Worm (Caenorhabditis elegans) whole organism, L2 larva: Measurements from ENCODE around the gene R102.11.

ENCODE experiments used
- C34F6.9 ChIP-seq: fragments of 150-350 bp; optimal IDR thresholded peaks from 2 replicates; lab custom pipeline; 2014; ENCODE audit warnings: missing biosample characterization, missing genetic modification characterization
- F13H6.1 ChIP-seq: sonication (generic microtip); optimal IDR thresholded peaks from 2 replicates; lab custom pipeline; 2016; ENCODE audit warnings: missing genetic modification characterization, missing compliant biosample characterization
- R02D3.7 ChIP-seq: fragments of 150-350 bp; optimal IDR thresholded peaks from 2 replicates; lab custom pipeline; 2014; ENCODE audit warnings: missing biosample characterization, missing genetic modification characterization
- ZK546.5 ChIP-seq: sonication (generic microtip); optimal IDR thresholded peaks from 2 replicates; lab custom pipeline; 2017; ENCODE audit warnings: missing biosample characterization, missing genetic modification characterization
- alr-1 ChIP-seq: fragments of 150-350 bp; optimal IDR thresholded peaks from 2 replicates; lab custom pipeline; 2014; ENCODE audit warnings: missing biosample characterization, missing genetic modification characterization
- aly-2 ChIP-seq: fragments of 150-350 bp; optimal IDR thresholded peaks from 2 replicates; lab custom pipeline; 2014; ENCODE audit warnings: missing biosample characterization, missing genetic modification characterization
- ama-1 ChIP-seq: fragments of 150-350 bp; optimal IDR thresholded peaks from 2 replicates; lab custom pipeline; 2018; ENCODE audit warnings: inconsistent platforms
- blmp-1 ChIP-seq: sonication (generic microtip); optimal IDR thresholded peaks from 2 replicates; lab custom pipeline; 2017; ENCODE audit warnings: missing genetic modification characterization, mild to moderate bottlenecking, missing compliant biosample characterization, antibody characterized with exemption, moderate library complexity; ENCODE audit not compliant: insufficient read depth
- ceh-16 ChIP-seq: fragments of 150-350 bp; optimal IDR thresholded peaks from 2 replicates; lab custom pipeline; 2014; ENCODE audit warnings: missing biosample characterization, missing genetic modification characterization
- ceh-82 ChIP-seq: fragments of 150-350 bp; optimal IDR thresholded peaks from 2 replicates; lab custom pipeline; 2014; ENCODE audit warnings: missing biosample characterization, missing genetic modification characterization
- crh-2 ChIP-seq: sonication (generic microtip); optimal IDR thresholded peaks from 2 replicates; lab custom pipeline; 2017; ENCODE audit warnings: missing biosample characterization, missing genetic modification characterization
- dmd-4 ChIP-seq: sonication (generic microtip); optimal IDR thresholded peaks from 2 replicates; lab custom pipeline; 2017; ENCODE audit warnings: missing biosample characterization, missing genetic modification characterization
- egl-27 ChIP-seq: sonication (generic microtip); optimal IDR thresholded peaks from 3 replicates; lab custom pipeline; 2017; ENCODE audit warnings: missing biosample characterization, missing genetic modification reagents, missing genetic modification characterization
- fos-1 ChIP-seq: fragments of 150-350 bp; optimal IDR thresholded peaks from 2 replicates; lab custom pipeline; 2014; ENCODE audit warnings: missing biosample characterization, missing genetic modification characterization
- gmeb-1 ChIP-seq: fragments of 150-350 bp; optimal IDR thresholded peaks from 2 replicates; lab custom pipeline; 2014; ENCODE audit warnings: missing biosample characterization, missing genetic modification characterization
- lin-13 ChIP-seq: fragments of 150-350 bp; optimal IDR thresholded peaks from 2 replicates; lab custom pipeline; 2014; ENCODE audit warnings: missing biosample characterization, missing genetic modification reagents, missing genetic modification characterization
- lin-39 ChIP-seq: fragments of 150-350 bp; optimal IDR thresholded peaks from 2 replicates; lab custom pipeline; 2014; ENCODE audit warnings: missing biosample characterization, missing genetic modification reagents, missing genetic modification characterization
- lsy-2 ChIP-seq, 2 experiments: fragments of 150-350 bp in 1 of 2; sonication (generic microtip) in 1 of 2; optimal IDR thresholded peaks; 2 replicates each; lab custom pipeline; 2014 to 2017; ENCODE audit warnings: missing biosample characterization in 2 of 2, missing genetic modification characterization in 2 of 2
- mab-5 ChIP-seq: fragments of 150-350 bp; optimal IDR thresholded peaks from 2 replicates; lab custom pipeline; 2014; ENCODE audit warnings: missing biosample characterization, missing genetic modification characterization
- mbf-1 ChIP-seq: sonication (generic microtip); optimal IDR thresholded peaks from 2 replicates; lab custom pipeline; 2017; ENCODE audit warnings: missing biosample characterization, missing genetic modification characterization
- nhr-10 ChIP-seq: sonication (generic microtip); optimal IDR thresholded peaks from 2 replicates; lab custom pipeline; 2017; ENCODE audit warnings: missing biosample characterization, missing genetic modification characterization
- nhr-11 ChIP-seq: fragments of 150-350 bp; optimal IDR thresholded peaks from 2 replicates; lab custom pipeline; 2014; ENCODE audit warnings: missing biosample characterization, missing genetic modification characterization
- nhr-12 ChIP-seq: fragments of 150-350 bp; optimal IDR thresholded peaks from 2 replicates; lab custom pipeline; 2014; ENCODE audit warnings: missing biosample characterization, missing genetic modification characterization
- nhr-129 ChIP-seq: fragments of 150-350 bp; optimal IDR thresholded peaks from 2 replicates; lab custom pipeline; 2014; ENCODE audit warnings: missing biosample characterization, missing genetic modification characterization
- nhr-21 ChIP-seq: fragments of 150-350 bp; optimal IDR thresholded peaks from 2 replicates; lab custom pipeline; 2014; ENCODE audit warnings: missing biosample characterization, missing genetic modification characterization
- nhr-237 ChIP-seq: fragments of 150-350 bp; optimal IDR thresholded peaks from 2 replicates; lab custom pipeline; 2014; ENCODE audit warnings: missing biosample characterization, missing genetic modification characterization
- nhr-6 ChIP-seq: fragments of 150-350 bp; optimal IDR thresholded peaks from 2 replicates; lab custom pipeline; 2014; ENCODE audit warnings: missing biosample characterization, missing genetic modification characterization
- nhr-77 ChIP-seq: fragments of 150-350 bp; optimal IDR thresholded peaks from 2 replicates; lab custom pipeline; 2014; ENCODE audit warnings: missing biosample characterization, missing genetic modification characterization
- peb-1 ChIP-seq: fragments of 150-350 bp; optimal IDR thresholded peaks from 2 replicates; lab custom pipeline; 2014; ENCODE audit warnings: missing biosample characterization, missing genetic modification characterization
- skn-1 ChIP-seq: sonication (generic microtip); optimal IDR thresholded peaks from 2 replicates; lab custom pipeline; 2017; ENCODE audit warnings: missing biosample characterization, missing genetic modification characterization
- sma-3 ChIP-seq: sonication (generic microtip); optimal IDR thresholded peaks from 2 replicates; lab custom pipeline; 2016; ENCODE audit warnings: missing genetic modification reagents, missing genetic modification characterization, missing compliant biosample characterization
- sma-9 ChIP-seq, 2 experiments: fragments of 150-350 bp in 1 of 2; sonication (generic microtip) in 1 of 2; optimal IDR thresholded peaks; 2 replicates each; lab custom pipeline; 2014 to 2016; ENCODE audit warnings: missing genetic modification characterization in 2 of 2, mild to moderate bottlenecking in 1 of 2, missing biosample characterization in 1 of 2, missing compliant biosample characterization in 1 of 2, missing genetic modification reagents in 1 of 2, moderate library complexity in 1 of 2
- snpc-4 ChIP-seq: fragments of 150-350 bp; optimal IDR thresholded peaks from 2 replicates; lab custom pipeline; 2014; ENCODE audit warnings: missing biosample characterization, missing genetic modification characterization
- unc-39 ChIP-seq: fragments of 150-350 bp; optimal IDR thresholded peaks from 2 replicates; lab custom pipeline; 2014; ENCODE audit warnings: missing biosample characterization, missing genetic modification characterization
- unc-62 ChIP-seq: fragments of 150-350 bp; optimal IDR thresholded peaks from 2 replicates; lab custom pipeline; 2014; ENCODE audit warnings: missing biosample characterization, missing genetic modification reagents, missing genetic modification characterization
- zag-1 ChIP-seq: fragments of 150-350 bp; optimal IDR thresholded peaks from 2 replicates; lab custom pipeline; 2014; ENCODE audit warnings: missing biosample characterization, missing genetic modification characterization
- ztf-1 ChIP-seq: fragments of 200-800 bp; sonication (Bioruptor generic); conservative IDR thresholded peaks from 2 replicates; pipeline ENCODE4 v1.3.6; 2022; ENCODE audit warnings: missing genetic modification characterization, missing compliant biosample characterization
- ztf-11 ChIP-seq: sonication (generic microtip); optimal IDR thresholded peaks from 2 replicates; lab custom pipeline; 2017; ENCODE audit warnings: missing biosample characterization, missing genetic modification characterization
- ztf-4 ChIP-seq: fragments of 150-350 bp; optimal IDR thresholded peaks from 2 replicates; lab custom pipeline; 2014; ENCODE audit warnings: missing biosample characterization, missing genetic modification characterization

The R102.11 gene

ce11 chrIV:10699660-10700059 lies at the start of gene R102.11:
Gene R102.11 (minus strand): TSS chrIV:10699760.
- TF ChIP-seq F13H6.1 (tag; lab: Kevin White, UChicago) (no peak), unc-62 (GFP tag; lab: Kevin White, UChicago) (no peak), aly-2 (tag; lab: Kevin White, UChicago) (no peak), sma-3 (GFP tag; lab: Kevin White, UChicago) (no peak), lin-39 (tag; lab: Kevin White, UChicago) (no peak), ama-1 (no peak), R02D3.7 (tag; lab: Kevin White, UChicago) (no peak), nhr-6 (tag; lab: Kevin White, UChicago) (no peak), unc-39 (tag; lab: Kevin White, UChicago) (no peak), skn-1 (tag; lab: Kevin White, UChicago) (no peak), lin-13 (GFP tag; lab: Kevin White, UChicago) (no peak), nhr-77 (tag; lab: Kevin White, UChicago) (no peak), nhr-129 (tag; lab: Kevin White, UChicago) (no peak), nhr-21 (tag; lab: Kevin White, UChicago) (no peak), gmeb-1 (tag; lab: Kevin White, UChicago) (no peak), peb-1 (tag; lab: Kevin White, UChicago) (no peak), ceh-16 (no peak), crh-2 (tag; lab: Kevin White, UChicago) (no peak), nhr-10 (tag; lab: Kevin White, UChicago) (no peak)

ce11 chrIV:10745332-10745731 lies 45.8 kb upstream of the R102.11 start:
- TF ChIP-seq skn-1 (tag; lab: Kevin White, UChicago) (no peak), fos-1 (tag; lab: Kevin White, UChicago) (no peak), sma-9 (GFP tag; optimal IDR thresholded peaks at IDR 0.05; lab: Kevin White, UChicago) (no peak), sma-9 (tag; optimal IDR thresholded peaks at IDR 0.05; lab: Kevin White, UChicago) (no peak), ztf-1 (GFP tag; lab: Robert Waterston, UW) (no peak), nhr-129 (tag; lab: Kevin White, UChicago) (no peak), C34F6.9 (tag; lab: Kevin White, UChicago) (no peak), nhr-77 (tag; lab: Kevin White, UChicago) (no peak), ZK546.5 (tag; lab: Kevin White, UChicago) (no peak), lin-13 (GFP tag; lab: Kevin White, UChicago) (no peak), snpc-4 (tag; lab: Kevin White, UChicago) (no peak), mab-5 (tag; lab: Kevin White, UChicago) (no peak), alr-1 (tag; lab: Kevin White, UChicago) (no peak), ama-1 (no peak), unc-62 (GFP tag; lab: Kevin White, UChicago) (no peak), mbf-1 (tag; lab: Kevin White, UChicago) (no peak), egl-27 (tag; lab: Kevin White, UChicago) (no peak)

- TF ChIP-seq fos-1 (tag; lab: Kevin White, UChicago) (no peak), sma-9 (GFP tag; optimal IDR thresholded peaks at IDR 0.05; lab: Kevin White, UChicago) (no peak), sma-9 (tag; optimal IDR thresholded peaks at IDR 0.05; lab: Kevin White, UChicago) (no peak), zag-1 (tag; lab: Kevin White, UChicago) (no peak), ztf-1 (GFP tag; lab: Robert Waterston, UW) (no peak), ztf-4 (tag; lab: Kevin White, UChicago) (no peak), blmp-1 (tag; lab: Kevin White, UChicago) (no peak), nhr-237 (no peak)
These were observed 44.9 kb upstream of the R102.11 start, which contains the start of gene T25B9.3 for ce11 chrIV:10744475-10744874. Gene T25B9.3 (plus strand): TSS chrIV:10744775.

- TF ChIP-seq alr-1 (tag; lab: Kevin White, UChicago) (no peak), sma-9 (GFP tag; optimal IDR thresholded peaks at IDR 0.05; lab: Kevin White, UChicago) (no peak), sma-9 (tag; optimal IDR thresholded peaks at IDR 0.05; lab: Kevin White, UChicago) (no peak), dmd-4 (no peak), nhr-237 (no peak), gmeb-1 (tag; lab: Kevin White, UChicago) (no peak), ceh-82 (no peak), aly-2 (tag; lab: Kevin White, UChicago) (no peak), ztf-11 (no peak), nhr-6 (tag; lab: Kevin White, UChicago) (no peak), F13H6.1 (tag; lab: Kevin White, UChicago) (no peak), lin-39 (tag; lab: Kevin White, UChicago) (no peak), blmp-1 (tag; lab: Kevin White, UChicago) (no peak), unc-62 (GFP tag; lab: Kevin White, UChicago) (no peak), nhr-12 (tag; lab: Kevin White, UChicago) (no peak), nhr-11 (no peak), lsy-2 (tag; optimal IDR thresholded peaks at IDR 0.05; lab: Kevin White, UChicago) (no peak)
- TF ChIP-seq, all 48 proteins: peak for 0
These were observed 38.8 kb upstream of the R102.11 start, which contains the start of gene ssp-34 for ce11 chrIV:10738328-10738727. Gene ssp-34 (minus strand): TSS chrIV:10738602.
